Fruit fly (Drosophila melanogaster) whole organism, embryonic: Measurements from ENCODE around the gene Scox.

Source experiments
- Awh ChIP-seq: fragments of 200-800 bp; sonication (Bioruptor generic); IDR thresholded peaks from 2 replicates; pipeline ENCODE4, ENCODE4 v1.3.6; 2022; ENCODE audit warnings: missing biosample characterization, missing genetic modification characterization
- CG10209 ChIP-seq: fragments of 200-800 bp; sonication (Bioruptor generic); optimal IDR thresholded peaks from 3 replicates; lab custom pipeline; 2017; ENCODE audit warnings: missing biosample characterization, mild to moderate bottlenecking, missing genetic modification characterization, missing genetic modification reagents
- CG12391 ChIP-seq: fragments of 200-800 bp; sonication (Bioruptor generic); optimal IDR thresholded peaks from 3 replicates; lab custom pipeline; 2018; ENCODE audit warnings: missing biosample characterization, mild to moderate bottlenecking, missing genetic modification characterization, moderate library complexity
- Deaf1 ChIP-seq: fragments of 200-800 bp; optimal IDR thresholded peaks from 3 replicates; lab custom pipeline; 2019; ENCODE audit warnings: missing biosample characterization, mild to moderate bottlenecking, missing genetic modification characterization, moderate library complexity
- MESR4 ChIP-seq: fragments of 200-800 bp; sonication (Bioruptor generic); optimal IDR thresholded peaks from 2 replicates; lab custom pipeline; 2018; ENCODE audit warnings: missing biosample characterization, mild to moderate bottlenecking, missing genetic modification characterization, moderate library complexity
- Side ChIP-seq: fragments of 200-800 bp; sonication (Bioruptor generic); optimal IDR thresholded peaks from 2 replicates; lab custom pipeline; 2016; ENCODE audit warnings: missing biosample characterization, missing genetic modification characterization
- ase ChIP-seq: fragments of 200-800 bp; sonication (Bioruptor generic); IDR thresholded peaks from 3 replicates; pipeline ENCODE4 v1.3.6; 2022; ENCODE audit warnings: missing biosample characterization, missing genetic modification characterization
- gt ChIP-seq: fragments of 200-800 bp; sonication (Bioruptor generic); IDR thresholded peaks from 2 replicates; pipeline ENCODE4 v1.3.6; 2022; ENCODE audit warnings: missing biosample characterization, missing genetic modification characterization
- mld ChIP-seq: fragments of 200-800 bp; sonication (Bioruptor generic); IDR thresholded peaks from 3 replicates; pipeline ENCODE4 v1.3.6; 2022; ENCODE audit warnings: missing biosample characterization, missing genetic modification characterization; ENCODE audit not compliant: partially characterized antibody
- slp2 ChIP-seq: fragments of 200-800 bp; sonication (Bioruptor generic); optimal IDR thresholded peaks from 2 replicates; lab custom pipeline; 2016; ENCODE audit warnings: missing biosample characterization, missing genetic modification characterization
- zfh2 ChIP-seq: fragments of 200-800 bp; sonication (Bioruptor generic); optimal IDR thresholded peaks from 2 replicates; lab custom pipeline; 2016; ENCODE audit warnings: missing biosample characterization, missing genetic modification characterization

DNA sequence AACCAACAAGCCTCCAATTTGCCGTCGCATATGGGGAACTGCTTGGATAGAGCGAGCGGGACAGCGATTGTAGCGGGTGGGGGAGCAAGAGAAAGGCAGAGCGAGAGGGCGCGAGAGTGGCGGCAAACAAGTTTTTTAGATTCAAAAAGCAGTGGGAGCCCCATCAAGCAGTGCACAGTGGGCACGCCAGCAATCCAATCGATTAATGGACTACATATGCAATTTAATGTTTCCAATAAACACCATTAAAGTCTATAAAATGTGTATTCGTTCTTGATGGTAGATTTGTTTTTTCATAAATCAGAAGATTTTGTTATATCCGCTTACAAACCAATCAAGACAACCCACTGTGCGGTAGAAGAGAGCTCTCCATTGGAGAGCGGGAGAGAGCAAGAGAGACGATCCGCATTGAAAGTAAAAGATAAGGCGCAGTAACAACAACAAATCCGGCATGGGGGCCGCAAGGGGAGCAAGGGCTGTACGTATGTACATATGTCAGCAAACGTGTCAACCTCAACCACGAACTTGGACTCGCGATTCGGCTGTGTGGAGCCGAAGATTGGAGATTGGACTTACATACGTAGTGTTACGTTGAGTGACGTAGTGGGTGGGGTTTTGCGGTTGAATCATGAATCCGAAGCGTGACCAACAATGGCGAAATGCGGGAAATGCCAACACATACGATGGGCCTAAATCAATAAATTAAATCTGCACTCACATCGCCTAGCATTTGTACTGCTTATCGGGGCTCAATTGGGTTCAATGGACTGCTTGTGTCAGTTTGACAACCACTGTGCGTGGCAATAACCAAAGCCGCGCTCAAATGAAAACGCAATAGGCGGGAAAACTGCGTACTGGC lies 28.9 kb upstream of the Scox start:
- TF ChIP-seq Side (GFP tag; lab: Kevin White, UChicago) (peak; percentile 99), MESR4 (GFP tag; lab: Kevin White, UChicago) (peak; percentile 85), Awh (GFP tag; lab: Robert Waterston, UW) (peak; percentile 99), CG12391 (tag; lab: Kevin White, UChicago) (peak; percentile 99), ase (GFP tag; lab: Robert Waterston, UW) (peak; percentile 100), zfh2 (GFP tag; lab: Kevin White, UChicago) (peak; percentile 99), gt (peak; percentile 98), slp2 (GFP tag; lab: Kevin White, UChicago) (peak; percentile 99), CG10209 (GFP tag; lab: Kevin White, UChicago) (peak; percentile 99), mld (GFP tag; lab: Robert Waterston, UW) (0 out of 3 replicates have a peak, but pooled peaks have one; percentile 25), Deaf1 (tag; lab: Kevin White, UChicago) (peak; percentile 98)
